Worm (Caenorhabditis elegans) whole organism, young adult: ENCODE measurements around the gene sri-77.

Source experiments
- B0019.2 ChIP-seq: fragments of 200-800 bp; sonication (Bioruptor generic); conservative IDR thresholded peaks from 2 replicates; pipeline ENCODE4 v1.3.6; 2022; ENCODE audit warnings: missing genetic modification reagents, missing genetic modification characterization, missing compliant biosample characterization
- C06A6.2 ChIP-seq: fragments of 200-800 bp; sonication (Bioruptor generic); conservative IDR thresholded peaks from 2 replicates; pipeline ENCODE4 v1.3.6; 2022; ENCODE audit warnings: missing genetic modification characterization, missing compliant biosample characterization
- F22D6.2 ChIP-seq: sonication (generic microtip); optimal IDR thresholded peaks from 2 replicates; lab custom pipeline; 2016; ENCODE audit warnings: mild to moderate bottlenecking, missing genetic modification characterization, missing compliant biosample characterization
- F23B12.7 ChIP-seq: sonication (generic microtip); optimal IDR thresholded peaks from 2 replicates; lab custom pipeline; 2017; ENCODE audit warnings: missing genetic modification characterization, mild to moderate bottlenecking, missing compliant biosample characterization, antibody characterized with exemption, moderate library complexity; ENCODE audit not compliant: insufficient read depth
- F39B2.1 ChIP-seq: fragments of 200-800 bp; sonication (Bioruptor generic); IDR thresholded peaks from 2 replicates; pipeline ENCODE4 v1.3.6; 2022; ENCODE audit warnings: missing genetic modification reagents, missing genetic modification characterization, missing compliant biosample characterization
- T07F8.4 ChIP-seq: sonication (generic microtip); optimal IDR thresholded peaks from 2 replicates; lab custom pipeline; 2016; ENCODE audit warnings: mild to moderate bottlenecking, missing genetic modification characterization, moderate library complexity, missing compliant biosample characterization
- T26A5.8 ChIP-seq: sonication (generic microtip); optimal IDR thresholded peaks from 2 replicates; lab custom pipeline; 2016; ENCODE audit warnings: missing genetic modification characterization, missing compliant biosample characterization
- Y95B8A.8 ChIP-seq: fragments of 200-800 bp; sonication (Bioruptor generic); IDR thresholded peaks from 2 replicates; pipeline ENCODE4 v1.3.6; 2022; ENCODE audit warnings: missing genetic modification reagents, missing genetic modification characterization, missing compliant biosample characterization
- ama-1 ChIP-seq, 3 experiments: fragments of 150-350 bp in 1 of 3; sonication (generic microtip) in 2 of 3; optimal IDR thresholded peaks; 2 replicates each; lab custom pipeline; 2014 to 2018; ENCODE audit warnings: missing biosample characterization in 2 of 3, missing genetic modification characterization in 2 of 3, missing genetic modification reagents in 2 of 3
- atf-7 ChIP-seq: sonication (generic microtip); optimal IDR thresholded peaks from 2 replicates; lab custom pipeline; 2017; ENCODE audit warnings: mild to moderate bottlenecking, missing genetic modification characterization, missing compliant biosample characterization
- attf-3 ChIP-seq: fragments of 200-800 bp; sonication (Bioruptor generic); conservative IDR thresholded peaks from 2 replicates; pipeline ENCODE4 v1.3.6; 2022; ENCODE audit warnings: missing genetic modification reagents, missing genetic modification characterization, missing compliant biosample characterization
- chd-7 ChIP-seq: sonication (generic microtip); optimal IDR thresholded peaks from 2 replicates; lab custom pipeline; 2016; ENCODE audit warnings: mild to moderate bottlenecking, missing genetic modification characterization, moderate library complexity, missing compliant biosample characterization
- die-1 ChIP-seq: sonication (generic microtip); optimal IDR thresholded peaks from 2 replicates; lab custom pipeline; 2016; ENCODE audit warnings: missing genotype, mild to moderate bottlenecking, missing genetic modification characterization, missing compliant biosample characterization
- dox-1 ChIP-seq: fragments of 200-800 bp; sonication (Bioruptor generic); IDR thresholded peaks from 2 replicates; pipeline ENCODE4 v1.3.6; 2022; ENCODE audit warnings: missing genetic modification reagents, missing genetic modification characterization, missing compliant biosample characterization
- dpff-1 ChIP-seq: sonication (generic microtip); optimal IDR thresholded peaks from 2 replicates; lab custom pipeline; 2017; ENCODE audit warnings: mild to moderate bottlenecking, missing genetic modification characterization, missing compliant biosample characterization
- fkh-3 ChIP-seq: sonication (generic microtip); optimal IDR thresholded peaks from 2 replicates; lab custom pipeline; 2016; ENCODE audit warnings: mild to moderate bottlenecking, missing genetic modification characterization, missing compliant biosample characterization
- gei-17 ChIP-seq: fragments of 200-800 bp; sonication (Bioruptor generic); optimal IDR thresholded peaks from 2 replicates; lab custom pipeline; 2018; ENCODE audit warnings: mild to moderate bottlenecking, missing genetic modification characterization, missing compliant biosample characterization
- him-1 ChIP-seq: sonication (generic microtip); optimal IDR thresholded peaks from 2 replicates; lab custom pipeline; 2016; ENCODE audit warnings: missing genotype, missing genetic modification reagents, missing genetic modification characterization, missing compliant biosample characterization
- hmg-20 ChIP-seq: fragments of 200-800 bp; sonication (Bioruptor generic); IDR thresholded peaks from 2 replicates; pipeline ENCODE4 v1.3.6; 2022; ENCODE audit warnings: missing genetic modification reagents, missing genetic modification characterization, missing compliant biosample characterization
- hsf-1 ChIP-seq: fragments of 200-800 bp; sonication (Bioruptor generic); IDR thresholded peaks from 2 replicates; pipeline ENCODE4 v1.3.6; 2022; ENCODE audit warnings: missing genetic modification reagents, missing genetic modification characterization, missing compliant biosample characterization
- lin-54 ChIP-seq: fragments of 200-800 bp; sonication (Bioruptor generic); optimal IDR thresholded peaks from 2 replicates; lab custom pipeline; 2018; ENCODE audit warnings: mild to moderate bottlenecking, missing genetic modification characterization, missing compliant biosample characterization
- lsl-1 ChIP-seq: fragments of 200-800 bp; sonication (Bioruptor generic); optimal IDR thresholded peaks from 2 replicates; lab custom pipeline; 2018; ENCODE audit warnings: mild to moderate bottlenecking, missing genetic modification characterization, moderate library complexity, missing compliant biosample characterization
- madf-10 ChIP-seq: sonication (generic microtip); optimal IDR thresholded peaks from 2 replicates; lab custom pipeline; 2016; ENCODE audit warnings: mild to moderate bottlenecking, missing genetic modification characterization, missing compliant biosample characterization
- mcd-1 ChIP-seq: fragments of 200-800 bp; sonication (Bioruptor generic); IDR thresholded peaks from 2 replicates; pipeline ENCODE4 v1.3.6; 2022; ENCODE audit warnings: missing genetic modification reagents, missing genetic modification characterization, missing compliant biosample characterization
- nfya-1 ChIP-seq: sonication (generic microtip); optimal IDR thresholded peaks from 2 replicates; lab custom pipeline; 2017; ENCODE audit warnings: antibody characterized with exemption, missing compliant biosample characterization, missing genetic modification characterization, borderline replicate concordance; ENCODE audit not compliant: insufficient read depth
- nfya-2 ChIP-seq: fragments of 200-800 bp; sonication (Bioruptor generic); IDR thresholded peaks from 2 replicates; pipeline ENCODE4 v1.3.6; 2022; ENCODE audit warnings: missing genetic modification reagents, missing genetic modification characterization, missing compliant biosample characterization
- nhr-27 ChIP-seq: fragments of 200-800 bp; sonication (Bioruptor generic); optimal IDR thresholded peaks from 2 replicates; lab custom pipeline; 2018; ENCODE audit warnings: mild to moderate bottlenecking, missing genetic modification characterization, moderate library complexity, missing compliant biosample characterization
- nhr-80 ChIP-seq: sonication (generic microtip); optimal IDR thresholded peaks from 2 replicates; lab custom pipeline; 2016; ENCODE audit warnings: missing genetic modification characterization, missing compliant biosample characterization
- nhr-90 ChIP-seq: sonication (generic microtip); optimal IDR thresholded peaks from 2 replicates; lab custom pipeline; 2016; ENCODE audit warnings: missing genotype, mild to moderate bottlenecking, missing genetic modification characterization, missing compliant biosample characterization
- repo-1 ChIP-seq: sonication (generic microtip); optimal IDR thresholded peaks from 2 replicates; lab custom pipeline; 2017; ENCODE audit warnings: mild to moderate bottlenecking, missing genetic modification characterization, missing compliant biosample characterization
- tbx-9 ChIP-seq: sonication (generic microtip); optimal IDR thresholded peaks from 2 replicates; lab custom pipeline; 2016; ENCODE audit warnings: borderline replicate concordance, missing genetic modification characterization, inconsistent platforms, missing compliant biosample characterization
- tlf-1 ChIP-seq: fragments of 200-800 bp; sonication (Bioruptor generic); optimal IDR thresholded peaks from 2 replicates; lab custom pipeline; 2018; ENCODE audit warnings: mild to moderate bottlenecking, missing genetic modification characterization, missing compliant biosample characterization
- xnd-1 ChIP-seq: sonication (generic microtip); optimal IDR thresholded peaks from 2 replicates; lab custom pipeline; 2016; ENCODE audit warnings: missing genotype, missing genetic modification reagents, missing genetic modification characterization, missing compliant biosample characterization
- zfh-2 ChIP-seq: fragments of 200-800 bp; sonication (Bioruptor generic); conservative IDR thresholded peaks from 2 replicates; pipeline ENCODE4 v1.3.6; 2022; ENCODE audit warnings: missing genetic modification reagents, missing genetic modification characterization, missing compliant biosample characterization
- ztf-22 ChIP-seq: fragments of 200-800 bp; sonication (Bioruptor generic); optimal IDR thresholded peaks from 2 replicates; lab custom pipeline; 2018; ENCODE audit warnings: mild to moderate bottlenecking, missing genetic modification characterization, moderate library complexity, missing compliant biosample characterization
- ztf-28 ChIP-seq: fragments of 200-800 bp; sonication (Bioruptor generic); IDR thresholded peaks from 2 replicates; pipeline ENCODE4 v1.3.6; 2022; ENCODE audit warnings: missing genetic modification reagents, missing genetic modification characterization, missing compliant biosample characterization

Gene sri-77

DNA sequence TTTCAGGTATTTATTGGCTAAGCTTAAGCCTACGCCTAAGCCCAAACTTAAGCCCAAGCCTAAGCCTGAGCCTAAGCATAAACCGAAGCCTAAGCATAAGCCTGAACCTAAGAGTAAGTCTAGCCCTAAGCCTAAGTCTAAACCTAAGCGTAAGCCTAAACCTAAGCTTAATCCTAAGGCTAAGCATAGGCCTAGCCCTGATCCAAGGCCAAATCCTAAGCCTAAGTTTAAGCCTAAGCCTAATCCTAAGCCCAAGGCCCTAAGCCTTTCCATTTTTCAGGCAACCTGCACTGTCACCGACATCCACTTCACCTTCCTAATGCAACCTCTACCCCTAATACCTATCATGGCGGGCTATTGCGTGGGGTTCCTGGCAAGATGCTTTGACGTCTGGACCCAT lies 5.8 kb upstream of the sri-77 start:
- TF ChIP-seq hsf-1 (GFP tag; lab: Robert Waterston, UW) (no peak), hmg-20 (GFP tag; lab: Robert Waterston, UW) (no peak), ztf-28 (GFP tag; lab: Robert Waterston, UW) (0 out of 2 replicates have a peak, but pooled peaks have one; percentile 9), repo-1 (tag; lab: Kevin White, UChicago) (no peak), C06A6.2 (GFP tag; lab: Robert Waterston, UW) (no peak)

DNA sequence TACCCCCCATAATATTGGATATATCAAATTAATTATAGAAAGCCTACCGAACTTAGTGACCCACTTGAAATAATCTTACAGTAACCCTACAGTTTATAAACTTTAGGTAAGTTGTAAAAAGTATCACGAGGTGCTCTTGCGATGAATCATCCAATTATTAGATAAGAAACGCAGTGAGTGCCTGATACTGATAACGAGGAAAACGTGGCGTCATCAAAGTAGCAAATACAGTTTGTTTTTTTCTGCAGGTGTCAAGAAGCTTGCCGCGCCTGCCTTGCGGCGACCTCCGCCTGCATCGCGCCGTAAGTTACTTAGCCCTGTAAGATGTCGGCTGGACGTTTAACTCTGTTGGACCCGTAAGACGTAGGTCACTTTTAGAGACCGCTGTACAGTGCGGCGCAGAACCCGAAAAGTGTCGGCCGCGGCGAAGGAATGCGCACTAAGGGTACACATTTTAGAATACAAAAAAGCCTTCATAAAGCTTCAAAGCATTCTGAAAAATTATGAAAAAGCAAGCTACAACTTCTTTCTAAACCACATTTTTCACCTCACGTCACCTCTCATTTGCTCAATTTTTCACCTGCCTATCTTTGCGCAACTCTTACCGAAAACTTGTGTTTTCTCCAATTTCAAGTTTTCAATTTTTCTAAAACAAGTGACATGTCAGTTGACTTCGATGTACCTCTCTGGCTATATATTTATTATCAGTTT lies 5.1 kb upstream of the sri-77 start, which contains the start of gene sri-38:
Gene sri-38 (plus strand): TSS at position 661 of the 711 bp plus-strand sequence.
- no peak for TF ChIP-seq fkh-3 (tag; lab: Kevin White, UChicago)
- no peak for TF ChIP-seq nfya-2 (GFP tag; lab: Robert Waterston, UW)
- no peak for TF ChIP-seq dpff-1 (tag; lab: Kevin White, UChicago)
- TF ChIP-seq B0019.2 (GFP tag; lab: Robert Waterston, UW): no peak
- TF ChIP-seq nhr-27 (tag; lab: Kevin White, UChicago): no peak
- no peak for TF ChIP-seq T26A5.8 (tag; lab: Kevin White, UChicago)
- TF ChIP-seq nhr-80 (tag; lab: Kevin White, UChicago): peak; percentile 67
- TF ChIP-seq F23B12.7 (tag; lab: Kevin White, UChicago): no peak
- TF ChIP-seq zfh-2: 0 out of 2 replicates have a peak, but pooled peaks have one; percentile 54
- no peak for TF ChIP-seq nhr-90
- peak; percentile 56 for TF ChIP-seq atf-7 (tag; lab: Kevin White, UChicago)
- no peak for TF ChIP-seq die-1 (tag; lab: Kevin White, UChicago)
- TF ChIP-seq chd-7: no peak
- TF ChIP-seq dox-1 (GFP tag; lab: Robert Waterston, UW): peak; percentile 63; the same call in 1 of the 2 replicates
- no peak for TF ChIP-seq T07F8.4 (tag; lab: Kevin White, UChicago)

DNA sequence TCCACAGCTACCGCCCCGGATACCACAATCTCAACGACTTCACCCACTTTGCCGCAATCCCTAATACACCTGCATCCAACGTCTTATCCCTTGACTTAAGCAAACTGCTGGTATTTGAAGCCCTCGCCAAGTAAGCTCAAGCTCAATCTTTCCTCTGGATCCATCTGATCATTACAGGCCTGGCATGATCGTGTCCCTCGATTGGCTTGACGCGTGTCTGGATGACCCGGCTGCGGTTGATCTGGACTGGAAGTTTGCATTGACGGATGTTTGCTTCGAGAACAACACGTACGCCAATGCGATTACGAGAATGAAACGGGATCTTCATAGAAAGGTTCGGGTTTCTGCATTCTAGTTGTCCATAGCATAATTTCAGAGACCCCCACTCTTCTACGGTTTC lies 4.3 kb downstream of the sri-77 start:
- TF ChIP-seq him-1 (tag; lab: Kevin White, UChicago) (no peak), lsl-1 (GFP tag; lab: Kevin White, UChicago) (no peak), T07F8.4 (tag; lab: Kevin White, UChicago) (no peak), tlf-1 (GFP tag; lab: Kevin White, UChicago) (no peak), lin-54 (no peak), gei-17 (no peak), Y95B8A.8 (GFP tag; lab: Robert Waterston, UW) (no peak), F39B2.1 (no peak), tbx-9 (tag; lab: Kevin White, UChicago) (no peak), attf-3 (GFP tag; lab: Robert Waterston, UW) (no peak), F22D6.2 (tag; lab: Kevin White, UChicago) (no peak), zfh-2 (no peak), die-1 (tag; lab: Kevin White, UChicago) (no peak), mcd-1 (GFP tag; lab: Robert Waterston, UW) (no peak), xnd-1 (tag; lab: Kevin White, UChicago) (no peak), ztf-22 (GFP tag; lab: Kevin White, UChicago) (no peak), madf-10 (tag; lab: Kevin White, UChicago) (no peak), ama-1 (optimal IDR thresholded peaks at IDR 0.05; lab: Kevin White, UChicago) (no peak), ama-1 (GFP tag; optimal IDR thresholded peaks at IDR 0.05; lab: Kevin White, UChicago) (no peak), nfya-1 (tag; lab: Kevin White, UChicago) (no peak)
